Fruit fly (Drosophila melanogaster) whole organism, pupa: ENCODE measurements around the gene Mics1.

Source experiments
- CG10348 ChIP-seq: fragments of 200-800 bp; sonication (Bioruptor generic); IDR thresholded peaks from 2 replicates; pipeline ENCODE4 v1.3.6; 2022; ENCODE audit warnings: missing biosample characterization, missing genetic modification characterization
- CG34367 ChIP-seq: fragments of 200-800 bp; sonication (Bioruptor generic); optimal IDR thresholded peaks from 2 replicates; lab custom pipeline; 2018; ENCODE audit warnings: missing biosample characterization, mild to moderate bottlenecking, missing genetic modification characterization
- CG4496 ChIP-seq: fragments of 200-800 bp; sonication (Bioruptor generic); IDR thresholded peaks from 3 replicates; pipeline ENCODE4 v1.3.6; 2022; ENCODE audit warnings: missing biosample characterization, missing genetic modification characterization
- CG8301 ChIP-seq: fragments of 200-800 bp; sonication (Bioruptor generic); optimal IDR thresholded peaks from 2 replicates; lab custom pipeline; 2018; ENCODE audit warnings: missing biosample characterization, mild to moderate bottlenecking, missing genetic modification characterization
- CG9948 ChIP-seq: fragments of 200-800 bp; sonication (Bioruptor generic); optimal IDR thresholded peaks from 2 replicates; lab custom pipeline; 2018; ENCODE audit warnings: missing biosample characterization, mild to moderate bottlenecking, missing genetic modification characterization, moderate library complexity
- D1 ChIP-seq: fragments of 200-800 bp; sonication (Bioruptor generic); optimal IDR thresholded peaks from 2 replicates; lab custom pipeline; 2018; ENCODE audit warnings: missing biosample characterization, mild to moderate bottlenecking, missing genetic modification characterization, moderate library complexity
- Ets98B ChIP-seq: fragments of 200-800 bp; sonication (Bioruptor generic); IDR thresholded peaks from 2 replicates; pipeline ENCODE4 v1.3.6; 2022; ENCODE audit warnings: missing biosample characterization, missing genetic modification characterization
- gl ChIP-seq: fragments of 200-800 bp; sonication (Bioruptor generic); optimal IDR thresholded peaks from 2 replicates; lab custom pipeline; 2018; ENCODE audit warnings: missing biosample characterization, mild to moderate bottlenecking, missing genetic modification characterization
- rn ChIP-seq: fragments of 200-800 bp; sonication (Bioruptor generic); IDR thresholded peaks from 2 replicates; pipeline ENCODE4 v1.3.6; 2022; ENCODE audit warnings: missing biosample characterization, missing genetic modification characterization

- no peak for TF ChIP-seq rn (GFP tag; lab: Robert Waterston, UW)
- TF ChIP-seq gl, result no peak
- no peak for TF ChIP-seq CG8301 (tag; lab: Kevin White, UChicago)
- no peak for TF ChIP-seq CG34367
- TF ChIP-seq CG9948 (tag; lab: Kevin White, UChicago), result no peak
- TF ChIP-seq Ets98B (GFP tag; lab: Robert Waterston, UW), result peak; percentile 66; the same call in 1 of the 2 replicates
- TF ChIP-seq CG10348 (GFP tag; lab: Robert Waterston, UW), result no peak
- TF ChIP-seq CG4496 (GFP tag; lab: Robert Waterston, UW), result peak; percentile 63; the same call in 2 of the 3 replicates
- no peak for TF ChIP-seq D1
Measured at dm6 chr3R:7491453-7491853, 10.7 kb downstream of the Mics1 start.
